Worm (Caenorhabditis elegans) whole organism, mixed stage, embryonic: ENCODE results near the gene M03A1.3.

ENCODE experiments used
- bed-3 ChIP-seq: fragments of 200-800 bp; sonication (Bioruptor generic); optimal IDR thresholded peaks from 3 replicates; lab custom pipeline; 2018; ENCODE audit warnings: mild to moderate bottlenecking, missing genetic modification characterization, moderate library complexity, missing compliant biosample characterization
- ceh-39 ChIP-seq: fragments of 150-350 bp; optimal IDR thresholded peaks from 2 replicates; lab custom pipeline; 2014; ENCODE audit warnings: missing biosample characterization, missing genetic modification characterization
- elt-1 ChIP-seq: sonication (generic microtip); optimal IDR thresholded peaks from 2 replicates; lab custom pipeline; 2017; ENCODE audit warnings: missing genetic modification characterization, mild to moderate bottlenecking, missing compliant biosample characterization, antibody characterized with exemption, moderate library complexity, borderline replicate concordance; ENCODE audit not compliant: insufficient read depth
- elt-3 ChIP-seq: fragments of 150-350 bp; optimal IDR thresholded peaks from 2 replicates; lab custom pipeline; 2014; ENCODE audit warnings: missing biosample characterization, missing genetic modification characterization
- lin-13 ChIP-seq: fragments of 150-350 bp; optimal IDR thresholded peaks from 2 replicates; lab custom pipeline; 2014; ENCODE audit warnings: missing biosample characterization, missing genetic modification characterization
- lin-32 ChIP-seq: fragments of 200-800 bp; sonication (Bioruptor generic); optimal IDR thresholded peaks from 2 replicates; lab custom pipeline; 2018; ENCODE audit warnings: mild to moderate bottlenecking, missing genetic modification characterization, missing compliant biosample characterization
- nhr-12 ChIP-seq: fragments of 150-350 bp; optimal IDR thresholded peaks from 2 replicates; lab custom pipeline; 2014; ENCODE audit warnings: missing biosample characterization, missing genetic modification characterization
- nhr-237 ChIP-seq: fragments of 150-350 bp; optimal IDR thresholded peaks from 2 replicates; lab custom pipeline; 2014; ENCODE audit warnings: missing biosample characterization, missing genetic modification characterization
- pha-4 ChIP-seq: fragments of 150-350 bp; optimal IDR thresholded peaks from 2 replicates; lab custom pipeline; 2018; ENCODE audit warnings: missing biosample characterization, missing genetic modification reagents, missing genetic modification characterization
- sem-2 ChIP-seq: fragments of 200-800 bp; sonication (Bioruptor generic); optimal IDR thresholded peaks from 2 replicates; lab custom pipeline; 2018; ENCODE audit warnings: mild to moderate bottlenecking, missing genetic modification characterization, missing compliant biosample characterization
- snpc-4 ChIP-seq: fragments of 150-350 bp; optimal IDR thresholded peaks from 2 replicates; lab custom pipeline; 2014; ENCODE audit warnings: missing biosample characterization, missing genetic modification characterization
- unc-120 ChIP-seq: sonication (generic microtip); optimal IDR thresholded peaks from 2 replicates; lab custom pipeline; 2017; ENCODE audit warnings: missing genetic modification characterization, missing compliant biosample characterization; ENCODE audit not compliant: poor library complexity, severe bottlenecking
- ztf-11 ChIP-seq: fragments of 150-350 bp; optimal IDR thresholded peaks from 2 replicates; lab custom pipeline; 2014; ENCODE audit warnings: missing biosample characterization, missing genetic modification characterization

ce11 chrII:4560068-4560467, 2.5 kb downstream of the M03A1.3 start, which contains the start of gene M03A1.8:
- TF ChIP-seq pha-4 (tag; lab: Kevin White, UChicago) = no peak
- TF ChIP-seq ztf-11 (tag; lab: Kevin White, UChicago) = no peak
- TF ChIP-seq nhr-237 (tag; lab: Kevin White, UChicago) = no peak
- TF ChIP-seq ceh-39 (tag; lab: Kevin White, UChicago) = no peak
- no peak for TF ChIP-seq sem-2 (GFP tag; lab: Kevin White, UChicago)
- peak; percentile 61 for TF ChIP-seq elt-1 (tag; lab: Kevin White, UChicago)
- no peak for TF ChIP-seq lin-32 (GFP tag; lab: Kevin White, UChicago)
- no peak for TF ChIP-seq elt-3
- no peak for TF ChIP-seq nhr-12
- no peak for TF ChIP-seq unc-120 (tag; lab: Kevin White, UChicago)
- TF ChIP-seq bed-3 (GFP tag; lab: Kevin White, UChicago) = no peak
- no peak for TF ChIP-seq lin-13 (tag; lab: Kevin White, UChicago)
- no peak for TF ChIP-seq snpc-4 (tag; lab: Kevin White, UChicago)
